Fruit fly (Drosophila melanogaster) whole organism, embryonic: ENCODE measurements around the gene Myo31DF.
A peak's percentile ranks its signal among the peaks of the same experiment; 100 is the strongest.

Experiments used
- Atf6 ChIP-seq: fragments of 200-800 bp; sonication (Bioruptor generic); IDR thresholded peaks from 2 replicates; pipeline ENCODE4 v1.3.6; 2022; ENCODE audit warnings: missing biosample characterization, missing genetic modification characterization
- CG10147 ChIP-seq: fragments of 200-800 bp; sonication (Bioruptor generic); optimal IDR thresholded peaks from 2 replicates; lab custom pipeline; 2019; ENCODE audit warnings: missing biosample characterization, mild to moderate bottlenecking, missing genetic modification characterization, moderate library complexity
- CG10654 ChIP-seq: fragments of 200-800 bp; sonication (Bioruptor generic); optimal IDR thresholded peaks from 2 replicates; lab custom pipeline; 2016; ENCODE audit warnings: missing biosample characterization, missing genetic modification characterization
- CG11247 ChIP-seq: fragments of 200-800 bp; sonication (Bioruptor generic); IDR thresholded peaks from 2 replicates; pipeline ENCODE4 v1.3.6; 2022; ENCODE audit warnings: missing biosample characterization, missing genetic modification characterization
- CG11696 ChIP-seq: fragments of 200-800 bp; sonication (Bioruptor generic); IDR thresholded peaks from 2 replicates; pipeline ENCODE4 v1.3.6; 2022; ENCODE audit warnings: missing biosample characterization, missing genetic modification characterization
- CG12155 ChIP-seq: fragments of 200-800 bp; sonication (Bioruptor generic); optimal IDR thresholded peaks from 3 replicates; lab custom pipeline; 2016; ENCODE audit warnings: missing biosample characterization, missing genetic modification characterization
- CG12219 ChIP-seq: fragments of 200-800 bp; sonication (Bioruptor generic); optimal IDR thresholded peaks from 3 replicates; lab custom pipeline; 2018; ENCODE audit warnings: missing biosample characterization, mild to moderate bottlenecking, missing genetic modification characterization
- CG12299 ChIP-seq: fragments of 200-800 bp; sonication (Bioruptor generic); optimal IDR thresholded peaks from 2 replicates; lab custom pipeline; 2018; ENCODE audit warnings: missing biosample characterization, mild to moderate bottlenecking, missing genetic modification characterization
- CG15696 ChIP-seq: fragments of 200-800 bp; sonication (Bioruptor generic); optimal IDR thresholded peaks from 2 replicates; lab custom pipeline; 2019; ENCODE audit warnings: missing biosample characterization, mild to moderate bottlenecking, missing genetic modification characterization, moderate library complexity
- CG16815 ChIP-seq: fragments of 200-800 bp; sonication (Bioruptor generic); optimal IDR thresholded peaks from 3 replicates; lab custom pipeline; 2017; ENCODE audit warnings: missing biosample characterization, mild to moderate bottlenecking, missing genetic modification characterization
- CG2120 ChIP-seq: fragments of 200-800 bp; sonication (Bioruptor generic); optimal IDR thresholded peaks from 3 replicates; lab custom pipeline; 2016; ENCODE audit warnings: missing biosample characterization, missing genetic modification characterization
- CG32532 ChIP-seq: fragments of 200-800 bp; sonication (Bioruptor generic); IDR thresholded peaks from 2 replicates; pipeline ENCODE4 v1.3.6; 2022; ENCODE audit warnings: missing biosample characterization, missing genetic modification characterization
- CG3407 ChIP-seq: fragments of 200-800 bp; sonication (Bioruptor generic); optimal IDR thresholded peaks from 2 replicates; lab custom pipeline; 2018; ENCODE audit warnings: missing biosample characterization, mild to moderate bottlenecking, missing genetic modification characterization
- CG3838 ChIP-seq: fragments of 200-800 bp; sonication (Bioruptor generic); optimal IDR thresholded peaks from 3 replicates; lab custom pipeline; 2016; ENCODE audit warnings: missing biosample characterization, missing genetic modification characterization
- CG4360 ChIP-seq: fragments of 200-800 bp; sonication (Bioruptor generic); IDR thresholded peaks from 2 replicates; pipeline ENCODE4 v1.3.6; 2022; ENCODE audit warnings: missing biosample characterization, missing genetic modification characterization
- CG6175 ChIP-seq: fragments of 200-800 bp; sonication (Bioruptor generic); IDR thresholded peaks from 3 replicates; pipeline ENCODE4 v1.3.6; 2022; ENCODE audit warnings: missing biosample characterization, missing genetic modification characterization
- CG7357 ChIP-seq: fragments of 200-800 bp; sonication (Bioruptor generic); IDR thresholded peaks from 3 replicates; pipeline ENCODE4 v1.3.6; 2022; ENCODE audit warnings: missing biosample characterization, missing genetic modification characterization
- CG7745 ChIP-seq: fragments of 200-800 bp; sonication (Bioruptor generic); optimal IDR thresholded peaks from 2 replicates; lab custom pipeline; 2018; ENCODE audit warnings: missing biosample characterization, mild to moderate bottlenecking, missing genetic modification characterization, moderate library complexity
- CG7786 ChIP-seq: fragments of 200-800 bp; sonication (Bioruptor generic); optimal IDR thresholded peaks from 2 replicates; lab custom pipeline; 2016; ENCODE audit warnings: missing biosample characterization, missing genetic modification characterization
- CG8290 ChIP-seq, 3 experiments: fragments of 200-800 bp; sonication (Bioruptor generic); optimal IDR thresholded peaks; 2 replicates each; lab custom pipeline; 2016 to 2019; ENCODE audit warnings: missing biosample characterization in 3 of 3, missing genetic modification characterization in 3 of 3, mild to moderate bottlenecking in 2 of 3, moderate library complexity in 1 of 3
- Dfd ChIP-seq, 2 experiments: fragments of >200 bp; optimal IDR thresholded peaks; 2 replicates each; lab custom pipeline; 2017; ENCODE audit warnings: missing biosample characterization in 2 of 2, missing genetic modification characterization in 2 of 2
- Drgx ChIP-seq: fragments of 200-800 bp; sonication (Bioruptor generic); IDR thresholded peaks from 2 replicates; pipeline ENCODE4 v1.3.6; 2022; ENCODE audit warnings: missing biosample characterization, missing genetic modification characterization
- Eip74EF ChIP-seq, 2 experiments: fragments of 200-800 bp in 1 of 2; fragments of >200 bp in 1 of 2; sonication (Bioruptor generic) in 1 of 2; optimal IDR thresholded peaks; 2 replicates each; lab custom pipeline; 2017 to 2019; ENCODE audit warnings: missing biosample characterization in 2 of 2, missing genetic modification characterization in 2 of 2, mild to moderate bottlenecking in 1 of 2, moderate library complexity in 1 of 2
- HLH4C ChIP-seq: fragments of 200-800 bp; sonication (Bioruptor generic); IDR thresholded peaks from 3 replicates; pipeline ENCODE4 v1.3.6; 2022; ENCODE audit warnings: missing biosample characterization, missing genetic modification characterization; ENCODE audit not compliant: partially characterized antibody
- Hey ChIP-seq: fragments of 200-800 bp; sonication (Bioruptor generic); optimal IDR thresholded peaks from 3 replicates; lab custom pipeline; 2018; ENCODE audit warnings: missing biosample characterization, mild to moderate bottlenecking, missing genetic modification characterization
- HmgD ChIP-seq: fragments of 200-800 bp; sonication (Bioruptor generic); optimal IDR thresholded peaks from 3 replicates; lab custom pipeline; 2016; ENCODE audit warnings: missing biosample characterization, missing genetic modification characterization
- HmgZ ChIP-seq: fragments of 200-800 bp; sonication (Bioruptor generic); optimal IDR thresholded peaks from 2 replicates; lab custom pipeline; 2018; ENCODE audit warnings: missing biosample characterization, mild to moderate bottlenecking, missing genetic modification characterization
- Hr51 ChIP-seq, 2 experiments: fragments of 200-800 bp; sonication (Bioruptor generic); optimal IDR thresholded peaks; 2 replicates in 1 of 2; 3 replicates in 1 of 2; lab custom pipeline; 2016 to 2018; ENCODE audit warnings: missing biosample characterization in 2 of 2, missing genetic modification characterization in 2 of 2, mild to moderate bottlenecking in 1 of 2, moderate library complexity in 1 of 2
- MTF-1 ChIP-seq: fragments of 200-800 bp; sonication (Bioruptor generic); optimal IDR thresholded peaks from 2 replicates; lab custom pipeline; 2018; ENCODE audit warnings: missing biosample characterization, mild to moderate bottlenecking, missing genetic modification characterization, borderline replicate concordance
- Med ChIP-seq: fragments of 200-800 bp; sonication (Bioruptor generic); peaks from one replicate; lab custom pipeline; 2016; ENCODE audit warnings: missing biosample characterization, missing genetic modification characterization, mild to moderate bottlenecking, inconsistent platforms, moderate library complexity
- NC2α ChIP-seq: fragments of 200-800 bp; sonication (Bioruptor generic); optimal IDR thresholded peaks from 2 replicates; lab custom pipeline; 2016; ENCODE audit warnings: missing biosample characterization, missing genetic modification characterization
- Nf-YB ChIP-seq: fragments of 200-800 bp; sonication (Bioruptor generic); optimal IDR thresholded peaks from 3 replicates; lab custom pipeline; 2019; ENCODE audit warnings: missing biosample characterization, mild to moderate bottlenecking, missing genetic modification characterization, moderate library complexity
- Rfx ChIP-seq: fragments of 200-800 bp; sonication (Bioruptor generic); IDR thresholded peaks from 2 replicates; pipeline ENCODE4 v1.3.6; 2022; ENCODE audit warnings: missing biosample characterization, missing genetic modification characterization
- Sin3A ChIP-seq: fragments of >200 bp; optimal IDR thresholded peaks from 2 replicates; lab custom pipeline; 2018
- Ssrp ChIP-seq: fragments of 200-800 bp; sonication (Bioruptor generic); optimal IDR thresholded peaks from 2 replicates; lab custom pipeline; 2018; ENCODE audit warnings: missing biosample characterization, mild to moderate bottlenecking, missing genetic modification characterization, moderate library complexity
- Stat92E ChIP-seq, 3 experiments: fragments of >200 bp in 2 of 3; fragments of 200-800 bp in 1 of 3; sonication (Bioruptor generic) in 1 of 3; optimal IDR thresholded peaks; 2 replicates each; lab custom pipeline; 2017 to 2019; ENCODE audit warnings: missing biosample characterization in 3 of 3, missing genetic modification characterization in 3 of 3, mild to moderate bottlenecking in 1 of 3, moderate library complexity in 1 of 3
- Xbp1 ChIP-seq: fragments of 200-800 bp; sonication (Bioruptor generic); optimal IDR thresholded peaks from 3 replicates; lab custom pipeline; 2016; ENCODE audit warnings: missing biosample characterization, mild to moderate bottlenecking, missing genetic modification characterization
- br ChIP-seq: fragments of >200 bp; optimal IDR thresholded peaks from 2 replicates; lab custom pipeline; 2017
- dpn ChIP-seq, 2 experiments: fragments of 200-800 bp; sonication (Bioruptor generic); optimal IDR thresholded peaks; 3 replicates each; lab custom pipeline; 2016; ENCODE audit warnings: missing biosample characterization in 2 of 2, missing genetic modification characterization in 2 of 2
- gem ChIP-seq: fragments of 200-800 bp; sonication (Bioruptor generic); optimal IDR thresholded peaks from 2 replicates; lab custom pipeline; 2019; ENCODE audit warnings: missing biosample characterization, mild to moderate bottlenecking, missing genetic modification characterization, moderate library complexity
- grau ChIP-seq: fragments of 200-800 bp; optimal IDR thresholded peaks from 3 replicates; lab custom pipeline; 2019; ENCODE audit warnings: missing biosample characterization, mild to moderate bottlenecking, missing genetic modification characterization, moderate library complexity
- luna ChIP-seq: fragments of 200-800 bp; sonication (Bioruptor generic); optimal IDR thresholded peaks from 2 replicates; lab custom pipeline; 2016; ENCODE audit warnings: missing biosample characterization, missing genetic modification characterization
- nom ChIP-seq: fragments of 200-800 bp; sonication (Bioruptor generic); optimal IDR thresholded peaks from 2 replicates; lab custom pipeline; 2017; ENCODE audit warnings: missing biosample characterization, missing genetic modification characterization, mild to moderate bottlenecking, moderate library complexity, missing genetic modification reagents
- sc ChIP-seq, 3 experiments: fragments of >200 bp in 2 of 3; fragments of 200-800 bp in 1 of 3; sonication (Bioruptor generic) in 1 of 3; optimal IDR thresholded peaks; 2 replicates in 2 of 3; 3 replicates in 1 of 3; lab custom pipeline; 2017; ENCODE audit warnings: mild to moderate bottlenecking in 1 of 3, missing biosample characterization in 1 of 3, missing genetic modification characterization in 1 of 3, missing genetic modification reagents in 1 of 3
- seq ChIP-seq: fragments of 200-800 bp; sonication (Bioruptor generic); IDR thresholded peaks from 2 replicates; pipeline ENCODE4 v1.3.6; 2022; ENCODE audit warnings: missing biosample characterization, missing genetic modification characterization
- ssp ChIP-seq: fragments of 200-800 bp; sonication (Bioruptor generic); IDR thresholded peaks from 2 replicates; pipeline ENCODE4 v1.3.6; 2022; ENCODE audit warnings: missing biosample characterization, missing genetic modification characterization
- sug ChIP-seq: fragments of 200-800 bp; optimal IDR thresholded peaks from 2 replicates; lab custom pipeline; 2019; ENCODE audit warnings: missing biosample characterization, mild to moderate bottlenecking, missing genetic modification characterization, moderate library complexity
- tll ChIP-seq, 2 experiments: fragments of 200-800 bp in 1 of 2; fragments of >200 bp in 1 of 2; sonication (Bioruptor generic) in 1 of 2; optimal IDR thresholded peaks; 2 replicates each; lab custom pipeline; 2017 to 2019; ENCODE audit warnings: missing biosample characterization in 2 of 2, missing genetic modification characterization in 2 of 2, mild to moderate bottlenecking in 1 of 2, moderate library complexity in 1 of 2

Myo31DF gene

DNA sequence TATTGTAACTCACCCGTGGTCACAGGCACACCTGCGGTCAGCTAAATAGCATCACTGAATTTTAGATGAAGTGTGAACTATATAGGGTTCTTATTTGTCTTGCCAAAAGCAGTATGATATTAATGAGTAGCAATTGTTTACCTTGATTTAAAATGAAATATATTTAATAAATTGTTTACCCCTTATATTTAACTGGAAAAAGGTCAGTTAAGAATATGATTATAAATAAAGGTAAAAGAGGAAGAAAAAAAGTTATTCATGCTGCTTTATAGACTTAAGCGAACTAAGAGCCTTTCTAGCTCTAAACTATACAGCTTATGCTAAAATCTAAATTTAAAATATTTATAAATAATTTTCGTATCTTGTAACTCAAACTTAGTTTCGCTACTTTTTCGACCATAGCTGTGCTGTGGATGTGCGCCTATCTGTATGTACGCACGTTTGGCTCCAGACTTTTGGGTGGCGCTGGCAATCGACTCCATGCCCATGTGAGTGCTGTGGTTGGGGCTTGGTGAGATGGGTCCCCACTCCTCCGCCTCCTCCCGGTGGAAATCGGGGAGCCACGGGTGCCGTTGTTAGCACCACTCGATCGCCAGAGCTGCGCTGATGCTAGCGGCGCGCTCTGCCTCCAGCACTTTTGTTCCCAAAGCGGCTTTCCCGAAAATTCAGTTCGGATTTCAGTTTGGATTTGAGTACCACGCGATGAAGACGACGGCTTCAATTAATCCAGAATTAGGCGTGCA is 64.4 kb downstream of the Myo31DF start, which contains the start of gene loh (continued):
- TF ChIP-seq sc (optimal IDR thresholded peaks at IDR 0.05; lab: Kevin White, UChicago) (no peak), sc (GFP tag; optimal IDR thresholded peaks at IDR 0.05; lab: Kevin White, UChicago) (peak; percentile 44), CG7786 (GFP tag; lab: Kevin White, UChicago) (no peak), CG7357 (GFP tag; lab: Robert Waterston, UW) (no peak), gem (tag; lab: Kevin White, UChicago) (peak; percentile 79), CG12219 (GFP tag; lab: Kevin White, UChicago) (peak; percentile 6), Nf-YB (GFP tag; lab: Kevin White, UChicago) (peak; percentile 49), tll (GFP tag; optimal IDR thresholded peaks at IDR 0.05; lab: Kevin White, UChicago) (no peak), CG4360 (no peak), Dfd (GFP tag; optimal IDR thresholded peaks at IDR 0.05; lab: Kevin White, UChicago) (no peak), HLH4C (no peak), CG7745 (tag; lab: Kevin White, UChicago) (no peak), Xbp1 (GFP tag; lab: Kevin White, UChicago) (peak; percentile 46), CG3407 (GFP tag; lab: Kevin White, UChicago) (peak; percentile 40), seq (GFP tag; lab: Robert Waterston, UW) (0 out of 2 replicates have a peak, but pooled peaks have one; percentile 22), Ssrp (peak; percentile 63), Med (GFP tag; lab: Kevin White, UChicago) (peak; percentile 66), HmgD (no peak), nom (GFP tag; lab: Kevin White, UChicago) (no peak), dpn (GFP tag; optimal IDR thresholded peaks at IDR 0.05; lab: Kevin White, UChicago) (peak in 1 of 2 experiments; percentile 39), CG3838 (GFP tag; lab: Kevin White, UChicago) (no peak), CG16815 (peak; percentile 30), Stat92E (GFP tag; optimal IDR thresholded peaks at IDR 0.05; lab: Kevin White, UChicago) (no peak), CG12299 (peak; percentile 42), CG6175 (no peak), CG15696 (tag; lab: Kevin White, UChicago) (peak; percentile 10), Drgx (GFP tag; lab: Robert Waterston, UW) (no peak), Hey (tag; lab: Kevin White, UChicago) (no peak), Rfx (GFP tag; lab: Robert Waterston, UW) (no peak; the same call in 1 of the 2 replicates), grau (tag; lab: Kevin White, UChicago) (peak; percentile 72), Atf6 (GFP tag; lab: Robert Waterston, UW) (no peak), CG12155 (GFP tag; lab: Kevin White, UChicago) (no peak), Hr51 (GFP tag; optimal IDR thresholded peaks at IDR 0.05; lab: Kevin White, UChicago) (peak in 1 of 2 experiments; percentile 79), Sin3A (lab: Kevin White, UChicago) (no peak), CG32532 (no peak), Eip74EF (GFP tag; optimal IDR thresholded peaks at IDR 0.05; lab: Kevin White, UChicago) (peak in 1 of 2 experiments; percentile 67), CG10147 (GFP tag; lab: Kevin White, UChicago) (peak; percentile 47), CG10654 (GFP tag; lab: Kevin White, UChicago) (no peak), ssp (GFP tag; lab: Robert Waterston, UW) (no peak), CG8290 (GFP tag; optimal IDR thresholded peaks at IDR 0.05; lab: Kevin White, UChicago) (no peak), CG8290 (tag; optimal IDR thresholded peaks at IDR 0.05; lab: Kevin White, UChicago) (no peak), CG11696 (peak; percentile 75), NC2α (GFP tag; lab: Kevin White, UChicago) (no peak), br (no peak), luna (GFP tag; lab: Kevin White, UChicago) (no peak), CG11247 (GFP tag; lab: Robert Waterston, UW) (no peak), sug (tag; lab: Kevin White, UChicago) (peak; percentile 48), CG2120 (GFP tag; lab: Kevin White, UChicago) (peak; percentile 6), HmgZ (no peak), MTF-1 (GFP tag; lab: Kevin White, UChicago) (no peak)
